Fruit fly (Drosophila melanogaster) whole organism, embryonic: ENCODE data around the gene CG31219.
A peak's percentile ranks its signal among the peaks of the same experiment; 100 is the strongest.

Experiments used
- Ada2b ChIP-seq: fragments of 200-800 bp; sonication (Bioruptor generic); IDR thresholded peaks from 2 replicates; pipeline ENCODE4 v1.3.6; 2022; ENCODE audit warnings: missing biosample characterization, missing genetic modification characterization
- CG11247 ChIP-seq: fragments of 200-800 bp; sonication (Bioruptor generic); IDR thresholded peaks from 2 replicates; pipeline ENCODE4 v1.3.6; 2022; ENCODE audit warnings: missing biosample characterization, missing genetic modification characterization
- CG11456 ChIP-seq: fragments of 200-800 bp; sonication (Bioruptor generic); IDR thresholded peaks from 3 replicates; pipeline ENCODE4 v1.3.6; 2022; ENCODE audit warnings: missing biosample characterization, missing genetic modification characterization
- CG11504 ChIP-seq: fragments of 200-800 bp; sonication (Bioruptor generic); optimal IDR thresholded peaks from 3 replicates; lab custom pipeline; 2019; ENCODE audit warnings: missing biosample characterization, mild to moderate bottlenecking, missing genetic modification characterization, moderate library complexity
- CG12299 ChIP-seq: fragments of 200-800 bp; sonication (Bioruptor generic); optimal IDR thresholded peaks from 2 replicates; lab custom pipeline; 2018; ENCODE audit warnings: missing biosample characterization, mild to moderate bottlenecking, missing genetic modification characterization
- CG13775 ChIP-seq: fragments of 200-800 bp; sonication (Bioruptor generic); optimal IDR thresholded peaks from 3 replicates; lab custom pipeline; 2017; ENCODE audit warnings: missing biosample characterization, mild to moderate bottlenecking, missing genetic modification characterization
- CG15696 ChIP-seq: fragments of 200-800 bp; sonication (Bioruptor generic); optimal IDR thresholded peaks from 2 replicates; lab custom pipeline; 2019; ENCODE audit warnings: missing biosample characterization, mild to moderate bottlenecking, missing genetic modification characterization, moderate library complexity
- CG17186 ChIP-seq: fragments of 200-800 bp; sonication (Bioruptor generic); optimal IDR thresholded peaks from 3 replicates; lab custom pipeline; 2017; ENCODE audit warnings: missing biosample characterization, missing genetic modification reagents, missing genetic modification characterization
- CG17328 ChIP-seq: fragments of 200-800 bp; sonication (Bioruptor generic); IDR thresholded peaks from 2 replicates; pipeline ENCODE4 v1.3.6; 2022; ENCODE audit warnings: missing biosample characterization, missing genetic modification characterization
- CG17359 ChIP-seq: fragments of 200-800 bp; sonication (Bioruptor generic); optimal IDR thresholded peaks from 3 replicates; lab custom pipeline; 2018; ENCODE audit warnings: missing biosample characterization, mild to moderate bottlenecking, missing genetic modification characterization, moderate library complexity
- CG17385 ChIP-seq: fragments of 200-800 bp; sonication (Bioruptor generic); optimal IDR thresholded peaks from 3 replicates; lab custom pipeline; 2018; ENCODE audit warnings: missing biosample characterization, mild to moderate bottlenecking, missing genetic modification characterization
- CG17912 ChIP-seq: fragments of 200-800 bp; sonication (Bioruptor generic); optimal IDR thresholded peaks from 2 replicates; lab custom pipeline; 2018; ENCODE audit warnings: missing biosample characterization, mild to moderate bottlenecking, missing genetic modification characterization
- CG2120 ChIP-seq: fragments of 200-800 bp; sonication (Bioruptor generic); optimal IDR thresholded peaks from 3 replicates; lab custom pipeline; 2016; ENCODE audit warnings: missing biosample characterization, missing genetic modification characterization
- CG2712 ChIP-seq: fragments of 200-800 bp; optimal IDR thresholded peaks from 3 replicates; lab custom pipeline; 2019; ENCODE audit warnings: missing biosample characterization, mild to moderate bottlenecking, missing genetic modification characterization, moderate library complexity
- CG31441 ChIP-seq: fragments of 200-800 bp; sonication (Bioruptor generic); IDR thresholded peaks from 2 replicates; pipeline ENCODE4 v1.3.6; 2022; ENCODE audit warnings: missing biosample characterization, missing genetic modification characterization
- CG33557 ChIP-seq: fragments of 200-800 bp; sonication (Bioruptor generic); optimal IDR thresholded peaks from 2 replicates; lab custom pipeline; 2019; ENCODE audit warnings: missing biosample characterization, mild to moderate bottlenecking, missing genetic modification characterization, moderate library complexity
- CG3838 ChIP-seq: fragments of 200-800 bp; sonication (Bioruptor generic); optimal IDR thresholded peaks from 3 replicates; lab custom pipeline; 2016; ENCODE audit warnings: missing biosample characterization, missing genetic modification characterization
- CG4854 ChIP-seq: fragments of 200-800 bp; sonication (Bioruptor generic); optimal IDR thresholded peaks from 2 replicates; lab custom pipeline; 2016; ENCODE audit warnings: missing biosample characterization, missing genetic modification characterization, inconsistent platforms
- CG7745 ChIP-seq: fragments of 200-800 bp; sonication (Bioruptor generic); optimal IDR thresholded peaks from 2 replicates; lab custom pipeline; 2018; ENCODE audit warnings: missing biosample characterization, mild to moderate bottlenecking, missing genetic modification characterization, moderate library complexity
- CG7963 ChIP-seq: fragments of 200-800 bp; sonication (Bioruptor generic); IDR thresholded peaks from 3 replicates; pipeline ENCODE4 v1.3.6; 2022; ENCODE audit warnings: missing biosample characterization, missing genetic modification characterization; ENCODE audit not compliant: partially characterized antibody
- CG9609 ChIP-seq: fragments of 200-800 bp; sonication (Bioruptor generic); optimal IDR thresholded peaks from 3 replicates; lab custom pipeline; 2016; ENCODE audit warnings: missing biosample characterization, missing genetic modification characterization
- CG9727 ChIP-seq: fragments of 200-800 bp; sonication (Bioruptor generic); optimal IDR thresholded peaks from 3 replicates; lab custom pipeline; 2017; ENCODE audit warnings: missing biosample characterization, mild to moderate bottlenecking, missing genetic modification characterization
- CG9817 ChIP-seq: fragments of 200-800 bp; sonication (Bioruptor generic); optimal IDR thresholded peaks from 2 replicates; lab custom pipeline; 2018; ENCODE audit warnings: missing biosample characterization, mild to moderate bottlenecking, missing genetic modification characterization, moderate library complexity
- E2f1 ChIP-seq: fragments of 200-800 bp; sonication (Bioruptor generic); IDR thresholded peaks from 2 replicates; pipeline ENCODE4 v1.3.6; 2022; ENCODE audit warnings: missing biosample characterization, missing genetic modification characterization
- H2.0 ChIP-seq: fragments of 200-800 bp; sonication (Bioruptor generic); IDR thresholded peaks from 2 replicates; pipeline ENCODE4 v1.3.6; 2022; ENCODE audit warnings: missing biosample characterization, missing genetic modification characterization
- HLHmδ ChIP-seq: fragments of 200-800 bp; sonication (Bioruptor generic); optimal IDR thresholded peaks from 2 replicates; lab custom pipeline; 2018; ENCODE audit warnings: missing biosample characterization, mild to moderate bottlenecking, missing genetic modification characterization, moderate library complexity
- HmgD ChIP-seq: fragments of 200-800 bp; sonication (Bioruptor generic); optimal IDR thresholded peaks from 3 replicates; lab custom pipeline; 2016; ENCODE audit warnings: missing biosample characterization, missing genetic modification characterization
- MTF-1 ChIP-seq: fragments of 200-800 bp; sonication (Bioruptor generic); optimal IDR thresholded peaks from 2 replicates; lab custom pipeline; 2018; ENCODE audit warnings: missing biosample characterization, mild to moderate bottlenecking, missing genetic modification characterization, borderline replicate concordance
- NC2α ChIP-seq: fragments of 200-800 bp; sonication (Bioruptor generic); optimal IDR thresholded peaks from 2 replicates; lab custom pipeline; 2016; ENCODE audit warnings: missing biosample characterization, missing genetic modification characterization
- NK7.1 ChIP-seq: fragments of 200-800 bp; sonication (Bioruptor generic); optimal IDR thresholded peaks from 3 replicates; lab custom pipeline; 2016; ENCODE audit warnings: missing biosample characterization, missing genetic modification characterization
- PHDP ChIP-seq: fragments of 200-800 bp; sonication (Bioruptor generic); optimal IDR thresholded peaks from 3 replicates; lab custom pipeline; 2018; ENCODE audit warnings: missing biosample characterization, mild to moderate bottlenecking, missing genetic modification characterization, moderate library complexity
- Sry-β ChIP-seq: fragments of 200-800 bp; sonication (Bioruptor generic); optimal IDR thresholded peaks from 2 replicates; lab custom pipeline; 2018; ENCODE audit warnings: missing biosample characterization, mild to moderate bottlenecking, missing genetic modification characterization, moderate library complexity
- Usf ChIP-seq: fragments of 200-800 bp; sonication (Bioruptor generic); optimal IDR thresholded peaks from 2 replicates; lab custom pipeline; 2017; ENCODE audit warnings: missing genotype, missing biosample characterization, missing genetic modification characterization
- abd-A ChIP-seq: fragments of 200-800 bp; sonication (Bioruptor generic); optimal IDR thresholded peaks from 3 replicates; lab custom pipeline; 2019; ENCODE audit warnings: missing biosample characterization, mild to moderate bottlenecking, missing genetic modification characterization, moderate library complexity
- al ChIP-seq: fragments of 200-800 bp; sonication (Bioruptor generic); IDR thresholded peaks from 2 replicates; pipeline ENCODE4 v1.3.6; 2022; ENCODE audit warnings: missing biosample characterization, missing genetic modification characterization
- ara ChIP-seq: fragments of 200-800 bp; sonication (Bioruptor generic); IDR thresholded peaks from 2 replicates; pipeline ENCODE4 v1.3.6; 2022; ENCODE audit warnings: missing biosample characterization, missing genetic modification characterization
- crc ChIP-seq: fragments of 200-800 bp; sonication (Bioruptor generic); optimal IDR thresholded peaks from 2 replicates; lab custom pipeline; 2016; ENCODE audit warnings: missing biosample characterization, missing genetic modification characterization
- croc ChIP-seq: fragments of 200-800 bp; sonication (Bioruptor generic); conservative IDR thresholded peaks from 3 replicates; pipeline ENCODE4 v1.3.6; 2022; ENCODE audit warnings: missing biosample characterization, missing genetic modification characterization
- ewg ChIP-seq: fragments of 200-800 bp; sonication (Bioruptor generic); optimal IDR thresholded peaks from 3 replicates; lab custom pipeline; 2017; ENCODE audit warnings: mild to moderate bottlenecking, missing biosample characterization, missing genetic modification reagents, missing genetic modification characterization
- fd3F ChIP-seq: fragments of 200-800 bp; sonication (Bioruptor generic); optimal IDR thresholded peaks from 2 replicates; lab custom pipeline; 2018; ENCODE audit warnings: missing biosample characterization, mild to moderate bottlenecking, missing genetic modification characterization, moderate library complexity
- gfzf ChIP-seq: fragments of 200-800 bp; sonication (Bioruptor generic); optimal IDR thresholded peaks from 2 replicates; lab custom pipeline; 2016; ENCODE audit warnings: missing biosample characterization, mild to moderate bottlenecking, missing genetic modification characterization, moderate library complexity
- grn ChIP-seq: fragments of 200-800 bp; sonication (Bioruptor generic); optimal IDR thresholded peaks from 3 replicates; lab custom pipeline; 2017; ENCODE audit warnings: missing biosample characterization, missing genetic modification characterization
- gt ChIP-seq: fragments of 200-800 bp; sonication (Bioruptor generic); IDR thresholded peaks from 2 replicates; pipeline ENCODE4 v1.3.6; 2022; ENCODE audit warnings: missing biosample characterization, missing genetic modification characterization
- hb ChIP-seq: fragments of 200-800 bp; sonication (Bioruptor generic); IDR thresholded peaks from 3 replicates; pipeline ENCODE4 v1.3.6; 2022; ENCODE audit warnings: missing biosample characterization, missing genetic modification characterization; ENCODE audit not compliant: partially characterized antibody
- her ChIP-seq: fragments of 200-800 bp; sonication (Bioruptor generic); optimal IDR thresholded peaks from 2 replicates; lab custom pipeline; 2016; ENCODE audit warnings: missing biosample characterization, missing genetic modification characterization
- hkb ChIP-seq, 2 experiments: fragments of 200-800 bp in 1 of 2; fragments of >200 bp in 1 of 2; sonication (Bioruptor generic) in 1 of 2; IDR thresholded peaks in 1 of 2; optimal IDR thresholded peaks in 1 of 2; 2 replicates each; pipeline versions ENCODE4 v1.3.6 to Lab custom; 2017 to 2022; ENCODE audit warnings: missing biosample characterization in 1 of 2, missing genetic modification characterization in 1 of 2
- lilli ChIP-seq: fragments of 200-800 bp; sonication (Bioruptor generic); optimal IDR thresholded peaks from 3 replicates; lab custom pipeline; 2016; ENCODE audit warnings: missing biosample characterization, missing genetic modification characterization
- pros ChIP-seq: fragments of 200-800 bp; sonication (Bioruptor generic); optimal IDR thresholded peaks from 3 replicates; lab custom pipeline; 2019; ENCODE audit warnings: missing biosample characterization, mild to moderate bottlenecking, missing genetic modification characterization, moderate library complexity
- sr ChIP-seq: fragments of 200-800 bp; sonication (Bioruptor generic); IDR thresholded peaks from 3 replicates; pipeline ENCODE4 v1.3.6; 2022; ENCODE audit warnings: missing biosample characterization, missing genetic modification characterization
- tna ChIP-seq: fragments of 200-800 bp; sonication (Bioruptor generic); IDR thresholded peaks from 2 replicates; pipeline ENCODE4 v1.3.6; 2022; ENCODE audit warnings: missing biosample characterization, missing genetic modification characterization; ENCODE audit not compliant: partially characterized antibody
- twi ChIP-seq: fragments of 200-800 bp; optimal IDR thresholded peaks from 2 replicates; lab custom pipeline; 2019; ENCODE audit warnings: missing biosample characterization, mild to moderate bottlenecking, missing genetic modification characterization, moderate library complexity

CG31219 gene

dm6 chr3R:19632685-19633116 lies 18.1 kb upstream of the CG31219 start, which contains the start of gene CG6231 (continued):
- TF ChIP-seq ara (no peak), ewg (peak; percentile 97), gt (GFP tag; lab: Robert Waterston, UW) (no peak), Usf (GFP tag; lab: Kevin White, UChicago) (no peak), CG17328 (GFP tag; lab: Robert Waterston, UW) (no peak), CG2120 (GFP tag; lab: Kevin White, UChicago) (no peak), abd-A (peak; percentile 62), CG9727 (GFP tag; lab: Kevin White, UChicago) (no peak), twi (tag; lab: Kevin White, UChicago) (no peak), her (GFP tag; lab: Kevin White, UChicago) (no peak), pros (peak; percentile 26), CG2712 (tag; lab: Kevin White, UChicago) (no peak), tna (peak; percentile 19; the same call in 1 of the 2 replicates), CG31441 (GFP tag; lab: Robert Waterston, UW) (no peak), CG11247 (no peak), fd3F (GFP tag; lab: Kevin White, UChicago) (no peak), gfzf (GFP tag; lab: Kevin White, UChicago) (no peak), CG7963 (GFP tag; lab: Robert Waterston, UW) (0 out of 3 replicates have a peak, but pooled peaks have one; percentile 18), CG33557 (GFP tag; lab: Kevin White, UChicago) (no peak), CG12299 (tag; lab: Kevin White, UChicago) (no peak), CG9609 (GFP tag; lab: Kevin White, UChicago) (no peak), CG17186 (GFP tag; lab: Kevin White, UChicago) (no peak), croc (GFP tag; lab: Robert Waterston, UW) (no peak), MTF-1 (GFP tag; lab: Kevin White, UChicago) (no peak), crc (no peak), hb (GFP tag; lab: Robert Waterston, UW) (no peak), CG15696 (tag; lab: Kevin White, UChicago) (no peak), CG17385 (no peak), HLHmδ (GFP tag; lab: Kevin White, UChicago) (peak; percentile 9), H2.0 (GFP tag; lab: Robert Waterston, UW) (no peak), CG4854 (GFP tag; lab: Kevin White, UChicago) (no peak), NK7.1 (GFP tag; lab: Kevin White, UChicago) (no peak), grn (GFP tag; lab: Kevin White, UChicago) (no peak), sr (GFP tag; lab: Robert Waterston, UW) (no peak), hkb (optimal IDR thresholded peaks at IDR 0.05; lab: Kevin White, UChicago) (no peak), hkb (GFP tag; IDR thresholded peaks at IDR 0.05; lab: Robert Waterston, UW) (no peak), HmgD (GFP tag; lab: Kevin White, UChicago) (no peak), NC2α (no peak), CG11504 (tag; lab: Kevin White, UChicago) (no peak), al (no peak), PHDP (tag; lab: Kevin White, UChicago) (no peak), lilli (GFP tag; lab: Kevin White, UChicago) (no peak), CG11456 (GFP tag; lab: Robert Waterston, UW) (no peak), E2f1 (GFP tag; lab: Robert Waterston, UW) (no peak; the same call in 1 of the 2 replicates), CG7745 (no peak), CG17359 (tag; lab: Kevin White, UChicago) (no peak), CG17912 (GFP tag; lab: Kevin White, UChicago) (no peak), Sry-β (GFP tag; lab: Kevin White, UChicago) (no peak), CG9817 (tag; lab: Kevin White, UChicago) (no peak), CG13775 (GFP tag; lab: Kevin White, UChicago) (no peak), Ada2b (no peak), CG3838 (GFP tag; lab: Kevin White, UChicago) (no peak)
